Worm (Caenorhabditis elegans) whole organism, young adult: ENCODE results near the gene ZK792.1.

ENCODE experiments used
- C06A6.2 ChIP-seq: fragments of 200-800 bp; sonication (Bioruptor generic); conservative IDR thresholded peaks from 2 replicates; pipeline ENCODE4 v1.3.6; 2022; ENCODE audit warnings: missing genetic modification characterization, missing compliant biosample characterization
- F49E8.2 ChIP-seq: sonication (generic microtip); optimal IDR thresholded peaks from 3 replicates; lab custom pipeline; 2017; ENCODE audit warnings: missing genetic modification characterization, mild to moderate bottlenecking, missing compliant biosample characterization, antibody characterized with exemption, moderate library complexity; ENCODE audit not compliant: insufficient read depth
- F55B11.4 ChIP-seq: sonication (generic microtip); optimal IDR thresholded peaks from 2 replicates; lab custom pipeline; 2016; ENCODE audit warnings: missing compliant biosample characterization, missing genetic modification characterization, borderline replicate concordance; ENCODE audit not compliant: insufficient read depth
- K12H6.12 ChIP-seq: fragments of 200-800 bp; sonication (Bioruptor generic); optimal IDR thresholded peaks from 2 replicates; lab custom pipeline; 2018; ENCODE audit warnings: mild to moderate bottlenecking, missing genetic modification characterization, missing compliant biosample characterization
- Y53F4B.3 ChIP-seq: fragments of 200-800 bp; sonication (Bioruptor generic); IDR thresholded peaks from 2 replicates; pipeline ENCODE4 v1.3.6; 2022; ENCODE audit warnings: missing genetic modification reagents, missing genetic modification characterization, missing compliant biosample characterization
- athp-1 ChIP-seq: sonication (generic microtip); optimal IDR thresholded peaks from 2 replicates; lab custom pipeline; 2017; ENCODE audit warnings: mild to moderate bottlenecking, missing genetic modification characterization, missing compliant biosample characterization
- lin-26 ChIP-seq: fragments of 200-800 bp; sonication (Bioruptor generic); IDR thresholded peaks from 2 replicates; pipeline ENCODE4 v1.3.6; 2022; ENCODE audit warnings: missing genetic modification reagents, missing genetic modification characterization, missing compliant biosample characterization
- nfyb-1 ChIP-seq: fragments of 200-800 bp; sonication (Bioruptor generic); IDR thresholded peaks from 2 replicates; pipeline ENCODE4 v1.3.6; 2022; ENCODE audit warnings: missing genetic modification reagents, missing genetic modification characterization, missing compliant biosample characterization
- pha-4 ChIP-seq: fragments of 150-350 bp; sonication (generic microtip); optimal IDR thresholded peaks from 2 replicates; lab custom pipeline; 2014; ENCODE audit warnings: missing biosample characterization, missing genetic modification reagents, missing genetic modification characterization
- sdz-38 ChIP-seq: sonication (generic microtip); optimal IDR thresholded peaks from 2 replicates; lab custom pipeline; 2016; ENCODE audit warnings: missing genotype, missing genetic modification characterization, missing compliant biosample characterization
- tlf-1 ChIP-seq: fragments of 200-800 bp; sonication (Bioruptor generic); optimal IDR thresholded peaks from 2 replicates; lab custom pipeline; 2018; ENCODE audit warnings: mild to moderate bottlenecking, missing genetic modification characterization, missing compliant biosample characterization

DNA sequence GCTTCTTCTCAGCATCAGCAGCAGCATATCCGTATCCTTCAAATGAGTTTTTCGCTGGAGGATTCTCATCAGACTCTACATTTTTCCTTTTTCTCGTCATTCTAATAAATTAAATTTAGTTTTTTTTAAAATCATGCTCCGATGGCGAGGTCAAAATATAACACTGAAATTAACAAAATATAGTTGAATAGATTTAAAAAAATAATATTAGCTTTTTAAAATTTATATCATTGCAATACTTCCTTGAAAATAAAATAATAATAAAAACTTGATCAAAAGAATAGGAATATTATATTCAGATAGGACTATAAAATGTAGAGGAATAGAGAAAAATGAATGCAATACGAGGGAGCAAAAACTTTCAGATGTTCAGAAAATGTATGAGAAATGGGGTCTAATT is 28.4 kb downstream of the ZK792.1 start, which contains the start of gene ZK792.5:
- TF ChIP-seq C06A6.2 (GFP tag; lab: Robert Waterston, UW) (no peak), nfyb-1 (GFP tag; lab: Robert Waterston, UW) (no peak), K12H6.12 (no peak), Y53F4B.3 (no peak), tlf-1 (GFP tag; lab: Kevin White, UChicago) (no peak), F55B11.4 (tag; lab: Kevin White, UChicago) (no peak), lin-26 (no peak), sdz-38 (no peak), pha-4 (tag; lab: Kevin White, UChicago) (no peak), F49E8.2 (tag; lab: Kevin White, UChicago) (no peak), athp-1 (tag; lab: Kevin White, UChicago) (no peak)
